Worm (Caenorhabditis elegans) whole organism, mixed stage, embryonic: Measurements from ENCODE around the gene F17C11.4.

Source experiments
- ceh-83 ChIP-seq: fragments of 200-800 bp; sonication (Bioruptor generic); optimal IDR thresholded peaks from 2 replicates; lab custom pipeline; 2018; ENCODE audit warnings: mild to moderate bottlenecking, missing genetic modification characterization, missing compliant biosample characterization
- lin-32 ChIP-seq: fragments of 200-800 bp; sonication (Bioruptor generic); optimal IDR thresholded peaks from 2 replicates; lab custom pipeline; 2018; ENCODE audit warnings: mild to moderate bottlenecking, missing genetic modification characterization, missing compliant biosample characterization
- lsy-2 ChIP-seq: fragments of 150-350 bp; optimal IDR thresholded peaks from 2 replicates; lab custom pipeline; 2014; ENCODE audit warnings: missing biosample characterization, missing genetic modification characterization
- mab-5 ChIP-seq: fragments of 150-350 bp; optimal IDR thresholded peaks from 2 replicates; lab custom pipeline; 2014; ENCODE audit warnings: missing biosample characterization, missing genetic modification characterization
- mls-2 ChIP-seq: sonication (generic microtip); optimal IDR thresholded peaks from 2 replicates; lab custom pipeline; 2016; ENCODE audit warnings: mild to moderate bottlenecking, missing genetic modification characterization, moderate library complexity, missing compliant biosample characterization
- nhr-12 ChIP-seq: fragments of 150-350 bp; optimal IDR thresholded peaks from 2 replicates; lab custom pipeline; 2014; ENCODE audit warnings: missing biosample characterization, missing genetic modification characterization
- nhr-2 ChIP-seq: fragments of 150-350 bp; optimal IDR thresholded peaks from 2 replicates; lab custom pipeline; 2014; ENCODE audit warnings: missing biosample characterization, missing genetic modification characterization
- nhr-237 ChIP-seq: fragments of 150-350 bp; optimal IDR thresholded peaks from 2 replicates; lab custom pipeline; 2014; ENCODE audit warnings: missing biosample characterization, missing genetic modification characterization
- nhr-28 ChIP-seq: fragments of 150-350 bp; optimal IDR thresholded peaks from 2 replicates; lab custom pipeline; 2014; ENCODE audit warnings: missing biosample characterization, missing genetic modification characterization
- nhr-76 ChIP-seq: sonication (generic microtip); optimal IDR thresholded peaks from 2 replicates; lab custom pipeline; 2017; ENCODE audit warnings: missing biosample characterization, missing genetic modification characterization
- pha-4 ChIP-seq: fragments of 150-350 bp; optimal IDR thresholded peaks from 2 replicates; lab custom pipeline; 2018; ENCODE audit warnings: missing biosample characterization, missing genetic modification reagents, missing genetic modification characterization
- snpc-4 ChIP-seq: fragments of 150-350 bp; optimal IDR thresholded peaks from 2 replicates; lab custom pipeline; 2014; ENCODE audit warnings: missing biosample characterization, missing genetic modification characterization
- ztf-11 ChIP-seq: fragments of 150-350 bp; optimal IDR thresholded peaks from 2 replicates; lab custom pipeline; 2014; ENCODE audit warnings: missing biosample characterization, missing genetic modification characterization

DNA sequence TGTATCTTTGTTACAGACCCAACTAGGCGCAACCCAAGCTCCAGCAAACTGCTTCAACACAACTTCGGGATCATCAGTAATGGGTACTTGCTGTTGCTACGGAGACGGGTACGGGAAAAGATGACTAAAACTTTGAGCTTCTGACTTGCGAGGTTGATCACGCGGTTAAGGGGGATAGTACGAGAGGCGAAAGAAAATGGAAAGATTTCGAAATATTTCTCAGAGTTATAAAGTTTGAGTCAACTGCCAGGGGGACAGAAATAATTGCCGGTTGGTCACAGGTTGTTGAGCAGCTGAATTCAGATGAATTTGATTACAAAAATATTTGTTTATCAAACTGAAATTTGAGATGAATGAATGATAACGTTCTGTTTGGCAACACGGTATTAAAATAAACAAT, 26.0 kb upstream of the F17C11.4 start:
- TF ChIP-seq pha-4 (tag; lab: Kevin White, UChicago) (no peak), ztf-11 (tag; lab: Kevin White, UChicago) (no peak), nhr-28 (no peak), nhr-12 (no peak), snpc-4 (tag; lab: Kevin White, UChicago) (no peak), nhr-2 (tag; lab: Kevin White, UChicago) (no peak), ceh-83 (GFP tag; lab: Kevin White, UChicago) (no peak), lsy-2 (tag; lab: Kevin White, UChicago) (no peak), mls-2 (no peak), lin-32 (GFP tag; lab: Kevin White, UChicago) (no peak), nhr-237 (tag; lab: Kevin White, UChicago) (no peak), nhr-76 (tag; lab: Kevin White, UChicago) (no peak), mab-5 (tag; lab: Kevin White, UChicago) (no peak)
